Worm (Caenorhabditis elegans) whole organism, midembryonic: ENCODE data around the gene C23G10.2.

Experiments
- cog-1 ChIP-seq: sonication (generic microtip); optimal IDR thresholded peaks from 2 replicates; lab custom pipeline; 2016; ENCODE audit warnings: missing genetic modification characterization, missing compliant biosample characterization
- flt-1 ChIP-seq: fragments of 200-800 bp; sonication (Bioruptor generic); IDR thresholded peaks from 2 replicates; pipeline ENCODE4 v1.3.6; 2022; ENCODE audit warnings: missing genetic modification characterization, missing compliant biosample characterization
- klf-2 ChIP-seq: fragments of 200-800 bp; sonication (Bioruptor generic); conservative IDR thresholded peaks from 2 replicates; pipeline ENCODE4 v1.3.6; 2022; ENCODE audit warnings: missing genetic modification reagents, missing genetic modification characterization, missing compliant biosample characterization
- med-1 ChIP-seq: sonication (generic microtip); optimal IDR thresholded peaks from 2 replicates; lab custom pipeline; 2017; ENCODE audit warnings: missing genetic modification characterization, mild to moderate bottlenecking, missing compliant biosample characterization, antibody characterized with exemption, missing genetic modification reagents; ENCODE audit not compliant: insufficient read depth
- ref-1 ChIP-seq: fragments of 200-800 bp; sonication (Bioruptor generic); conservative IDR thresholded peaks from 2 replicates; pipeline ENCODE4 v1.3.6; 2022; ENCODE audit warnings: missing genetic modification reagents, missing genetic modification characterization, missing compliant biosample characterization
- tab-1 ChIP-seq: fragments of 200-800 bp; sonication (Bioruptor generic); IDR thresholded peaks from 2 replicates; pipeline ENCODE4 v1.3.6; 2022; ENCODE audit warnings: missing genetic modification characterization, missing compliant biosample characterization
- ztf-29 ChIP-seq: fragments of 200-800 bp; sonication (Bioruptor generic); IDR thresholded peaks from 2 replicates; pipeline ENCODE4 v1.3.6; 2022; ENCODE audit warnings: missing genetic modification reagents, missing genetic modification characterization, missing compliant biosample characterization

DNA sequence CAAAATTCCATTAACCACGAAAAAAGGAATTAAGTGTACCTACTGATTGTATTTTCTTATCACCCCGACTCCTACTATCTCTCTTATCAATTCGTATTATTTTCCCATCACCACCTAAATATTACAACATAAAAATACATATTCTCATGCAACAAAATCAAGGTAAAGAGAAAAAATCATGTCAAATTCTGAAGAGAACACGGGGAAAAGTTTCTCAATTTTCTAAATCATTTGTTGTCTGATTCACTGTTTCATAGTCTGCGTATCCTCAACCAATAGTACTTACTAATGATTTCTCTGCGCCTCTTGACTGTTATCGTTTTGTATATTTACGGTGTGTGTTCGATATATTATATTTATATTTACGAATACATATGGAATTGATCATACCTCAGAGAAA, 24.0 kb downstream of the C23G10.2 start:
- TF ChIP-seq tab-1 (GFP tag; lab: Robert Waterston, UW) (no peak), flt-1 (GFP tag; lab: Robert Waterston, UW) (no peak), klf-2 (GFP tag; lab: Robert Waterston, UW) (no peak), cog-1 (tag; lab: Kevin White, UChicago) (no peak), ztf-29 (GFP tag; lab: Robert Waterston, UW) (no peak), med-1 (no peak), ref-1 (GFP tag; lab: Robert Waterston, UW) (no peak)
